Fruit fly (Drosophila melanogaster) whole organism, adult: ENCODE data around the gene P5cr.

Source experiments
- CG11617 ChIP-seq: fragments of 200-800 bp; sonication (Bioruptor generic); optimal IDR thresholded peaks from 2 replicates; lab custom pipeline; 2017; ENCODE audit warnings: mild to moderate bottlenecking, missing biosample characterization, missing genetic modification reagents, missing genetic modification characterization
- CG14711 ChIP-seq: fragments of 200-800 bp; sonication (Bioruptor generic); optimal IDR thresholded peaks from 2 replicates; lab custom pipeline; 2018; ENCODE audit warnings: missing biosample characterization, mild to moderate bottlenecking, missing genetic modification characterization, moderate library complexity
- CG33017 ChIP-seq: fragments of 200-800 bp; sonication (Bioruptor generic); optimal IDR thresholded peaks from 2 replicates; lab custom pipeline; 2018; ENCODE audit warnings: missing biosample characterization, mild to moderate bottlenecking, missing genetic modification characterization, moderate library complexity
- CG5204 ChIP-seq: fragments of 200-800 bp; sonication (Bioruptor generic); optimal IDR thresholded peaks from 2 replicates; lab custom pipeline; 2016; ENCODE audit warnings: missing biosample characterization, missing genetic modification characterization
- CG7045 ChIP-seq: fragments of 200-800 bp; sonication (Bioruptor generic); optimal IDR thresholded peaks from 2 replicates; lab custom pipeline; 2017; ENCODE audit warnings: missing biosample characterization, mild to moderate bottlenecking, missing genetic modification characterization
- Clk ChIP-seq: fragments of 200-800 bp; sonication (Bioruptor generic); optimal IDR thresholded peaks from 2 replicates; lab custom pipeline; 2017; ENCODE audit warnings: missing biosample characterization, missing genetic modification characterization
- Crg-1 ChIP-seq: fragments of 200-800 bp; sonication (Bioruptor generic); optimal IDR thresholded peaks from 2 replicates; lab custom pipeline; 2016; ENCODE audit warnings: missing biosample characterization, missing genetic modification characterization
- Hr96 ChIP-seq: fragments of 200-800 bp; sonication (Bioruptor generic); optimal IDR thresholded peaks from 2 replicates; lab custom pipeline; 2016; ENCODE audit warnings: missing biosample characterization, missing genetic modification characterization
- Mnt ChIP-seq: fragments of 200-800 bp; sonication (Bioruptor generic); optimal IDR thresholded peaks from 2 replicates; lab custom pipeline; 2016; ENCODE audit warnings: missing biosample characterization, mild to moderate bottlenecking, missing genetic modification characterization
- bab1 ChIP-seq: fragments of 200-800 bp; sonication (Bioruptor generic); optimal IDR thresholded peaks from 3 replicates; lab custom pipeline; 2019; ENCODE audit warnings: missing biosample characterization, mild to moderate bottlenecking, missing genetic modification characterization, moderate library complexity
- cic ChIP-seq: fragments of 200-800 bp; sonication (Bioruptor generic); optimal IDR thresholded peaks from 2 replicates; lab custom pipeline; 2017; ENCODE audit warnings: missing biosample characterization, mild to moderate bottlenecking, missing genetic modification characterization, moderate library complexity
- kay ChIP-seq: fragments of 200-800 bp; sonication (Bioruptor generic); peaks from one replicate; lab custom pipeline; 2016; ENCODE audit warnings: missing biosample characterization, missing genetic modification characterization, borderline replicate concordance
- ovo ChIP-seq: fragments of 200-800 bp; sonication (Bioruptor generic); optimal IDR thresholded peaks from 2 replicates; lab custom pipeline; 2016; ENCODE audit warnings: missing biosample characterization, missing genetic modification characterization
- pad ChIP-seq: fragments of 200-800 bp; sonication (Bioruptor generic); optimal IDR thresholded peaks from 3 replicates; lab custom pipeline; 2017; ENCODE audit warnings: missing biosample characterization, missing genetic modification characterization, mild to moderate bottlenecking, moderate library complexity, missing genetic modification reagents
- tj ChIP-seq: fragments of 200-800 bp; sonication (Bioruptor generic); optimal IDR thresholded peaks from 3 replicates; lab custom pipeline; 2017; ENCODE audit warnings: missing biosample characterization, mild to moderate bottlenecking, missing genetic modification characterization, moderate library complexity
- toe ChIP-seq: fragments of 200-800 bp; sonication (Bioruptor generic); optimal IDR thresholded peaks from 2 replicates; lab custom pipeline; 2016; ENCODE audit warnings: missing biosample characterization, missing genetic modification characterization

Gene P5cr

dm6 chr3R:19077856-19078255, 49.1 kb downstream of the P5cr start:
- no peak for TF ChIP-seq CG14711 (tag; lab: Kevin White, UChicago)
- TF ChIP-seq toe (GFP tag; lab: Kevin White, UChicago): no peak
- TF ChIP-seq kay (GFP tag; lab: Kevin White, UChicago): no peak
- no peak for TF ChIP-seq tj (GFP tag; lab: Kevin White, UChicago)
- no peak for TF ChIP-seq CG7045 (GFP tag; lab: Kevin White, UChicago)
- no peak for TF ChIP-seq Hr96 (GFP tag; lab: Kevin White, UChicago)
- no peak for TF ChIP-seq bab1 (GFP tag; lab: Kevin White, UChicago)
- no peak for TF ChIP-seq Mnt (GFP tag; lab: Kevin White, UChicago)
- TF ChIP-seq CG33017 (tag; lab: Kevin White, UChicago): no peak
- no peak for TF ChIP-seq Crg-1 (GFP tag; lab: Kevin White, UChicago)
- TF ChIP-seq ovo (GFP tag; lab: Kevin White, UChicago): no peak
- TF ChIP-seq Clk: no peak
- TF ChIP-seq CG11617 (GFP tag; lab: Kevin White, UChicago): no peak

- TF ChIP-seq pad (GFP tag; lab: Kevin White, UChicago) (no peak), CG14711 (tag; lab: Kevin White, UChicago) (no peak), Mnt (GFP tag; lab: Kevin White, UChicago) (no peak), ovo (GFP tag; lab: Kevin White, UChicago) (no peak), CG5204 (GFP tag; lab: Kevin White, UChicago) (no peak), CG33017 (tag; lab: Kevin White, UChicago) (no peak), bab1 (GFP tag; lab: Kevin White, UChicago) (no peak), cic (GFP tag; lab: Kevin White, UChicago) (no peak)
Measured at dm6 chr3R:19079140-19079539, 50.4 kb downstream of the P5cr start.
